Worm (Caenorhabditis elegans) whole organism, L1 larva: ENCODE data around the gene ZK1290.13.

Source experiments
- C16A3.4 ChIP-seq: fragments of 150-350 bp; optimal IDR thresholded peaks from 2 replicates; lab custom pipeline; 2014; ENCODE audit warnings: missing biosample characterization, missing genetic modification characterization
- aly-2 ChIP-seq: fragments of 150-350 bp; optimal IDR thresholded peaks from 2 replicates; lab custom pipeline; 2014; ENCODE audit warnings: missing biosample characterization, missing genetic modification characterization
- blmp-1 ChIP-seq: fragments of 150-350 bp; optimal IDR thresholded peaks from 2 replicates; lab custom pipeline; 2014; ENCODE audit warnings: missing biosample characterization, missing genetic modification characterization
- ceh-90 ChIP-seq: sonication (generic microtip); optimal IDR thresholded peaks from 2 replicates; lab custom pipeline; 2016; ENCODE audit warnings: missing genetic modification characterization, missing compliant biosample characterization
- dsc-1 ChIP-seq: sonication (generic microtip); optimal IDR thresholded peaks from 2 replicates; lab custom pipeline; 2016; ENCODE audit warnings: mild to moderate bottlenecking, missing genetic modification characterization, missing compliant biosample characterization
- efl-1 ChIP-seq, 4 experiments: fragments of 150-350 bp; optimal IDR thresholded peaks in 3 of 4; peaks in 1 of 4; 1 replicate in 1 of 4; 2 replicates in 3 of 4; lab custom pipeline; 2014; ENCODE audit warnings: missing biosample characterization in 2 of 4, missing genetic modification characterization in 2 of 4, missing genetic modification reagents in 2 of 4
- elt-2 ChIP-seq: sonication (generic microtip); optimal IDR thresholded peaks from 2 replicates; lab custom pipeline; 2016; ENCODE audit warnings: missing genetic modification characterization, mild to moderate bottlenecking, inconsistent platforms, missing compliant biosample characterization, missing genetic modification reagents
- elt-3 ChIP-seq, 6 experiments: fragments of 150-350 bp in 1 of 6; sonication (generic microtip); optimal IDR thresholded peaks; 2 replicates each; lab custom pipeline; 2017 to 2018; ENCODE audit warnings: missing biosample characterization in 6 of 6, missing genetic modification characterization in 6 of 6, inconsistent platforms in 1 of 6
- fkh-8 ChIP-seq: sonication (generic microtip); optimal IDR thresholded peaks from 2 replicates; lab custom pipeline; 2016; ENCODE audit warnings: mild to moderate bottlenecking, missing genetic modification characterization, missing compliant biosample characterization
- hlh-17 ChIP-seq: fragments of 200-800 bp; sonication (Bioruptor generic); optimal IDR thresholded peaks from 2 replicates; lab custom pipeline; 2018; ENCODE audit warnings: missing genetic modification characterization, mild to moderate bottlenecking, missing compliant biosample characterization, moderate library complexity, borderline replicate concordance
- hpl-2 ChIP-seq: fragments of 150-350 bp; optimal IDR thresholded peaks from 2 replicates; lab custom pipeline; 2014; ENCODE audit warnings: missing biosample characterization, missing genetic modification reagents, missing genetic modification characterization
- irx-1 ChIP-seq: sonication (generic microtip); optimal IDR thresholded peaks from 2 replicates; lab custom pipeline; 2016; ENCODE audit warnings: missing genetic modification characterization, missing compliant biosample characterization
- lin-13 ChIP-seq: fragments of 150-350 bp; optimal IDR thresholded peaks from 2 replicates; lab custom pipeline; 2014; ENCODE audit warnings: missing biosample characterization, missing genetic modification reagents, missing genetic modification characterization
- lin-14 ChIP-seq: fragments of 200-800 bp; sonication (Bioruptor generic); optimal IDR thresholded peaks from 2 replicates; lab custom pipeline; 2018; ENCODE audit warnings: mild to moderate bottlenecking, missing genetic modification characterization, moderate library complexity, missing compliant biosample characterization
- lin-35 ChIP-seq, 2 experiments: fragments of 150-350 bp; optimal IDR thresholded peaks; 2 replicates each; lab custom pipeline; 2014; ENCODE audit warnings: missing biosample characterization in 2 of 2, missing genetic modification characterization in 2 of 2, missing genetic modification reagents in 2 of 2
- mab-9 ChIP-seq: fragments of 200-800 bp; sonication (Bioruptor generic); IDR thresholded peaks from 2 replicates; pipeline ENCODE4 v1.3.6; 2022; ENCODE audit warnings: missing genetic modification reagents, missing genetic modification characterization, missing compliant biosample characterization
- mdl-1 ChIP-seq, 2 experiments: fragments of 150-350 bp; optimal IDR thresholded peaks; 2 replicates each; lab custom pipeline; 2014 to 2017; ENCODE audit warnings: missing biosample characterization in 2 of 2, missing genetic modification characterization in 2 of 2, inconsistent platforms in 1 of 2
- mep-1 ChIP-seq: fragments of 150-350 bp; optimal IDR thresholded peaks from 2 replicates; lab custom pipeline; 2014; ENCODE audit warnings: missing biosample characterization, missing genetic modification characterization
- nhr-19 ChIP-seq: fragments of 200-800 bp; sonication (Bioruptor generic); conservative IDR thresholded peaks from 2 replicates; pipeline ENCODE4 v1.3.6; 2022; ENCODE audit warnings: missing genetic modification characterization, missing compliant biosample characterization
- nhr-20 ChIP-seq: sonication (generic microtip); optimal IDR thresholded peaks from 2 replicates; lab custom pipeline; 2016; ENCODE audit warnings: mild to moderate bottlenecking, missing genetic modification characterization, missing compliant biosample characterization
- nhr-237 ChIP-seq: fragments of 150-350 bp; optimal IDR thresholded peaks from 2 replicates; lab custom pipeline; 2014; ENCODE audit warnings: missing biosample characterization, missing genetic modification characterization
- nhr-28 ChIP-seq: fragments of 150-350 bp; optimal IDR thresholded peaks from 2 replicates; lab custom pipeline; 2014; ENCODE audit warnings: missing biosample characterization, missing genetic modification characterization
- nhr-47 ChIP-seq: sonication (generic microtip); optimal IDR thresholded peaks from 2 replicates; lab custom pipeline; 2016; ENCODE audit warnings: mild to moderate bottlenecking, missing genetic modification characterization, moderate library complexity, missing compliant biosample characterization
- nhr-71 ChIP-seq: sonication (generic microtip); optimal IDR thresholded peaks from 2 replicates; lab custom pipeline; 2016; ENCODE audit warnings: mild to moderate bottlenecking, missing genetic modification characterization, moderate library complexity, missing compliant biosample characterization
- nhr-84 ChIP-seq: sonication (generic microtip); optimal IDR thresholded peaks from 2 replicates; lab custom pipeline; 2017; ENCODE audit warnings: missing biosample characterization, missing genetic modification characterization
- nhr-85 ChIP-seq: sonication (generic microtip); peaks from one replicate; lab custom pipeline; 2016; ENCODE audit warnings: missing genetic modification characterization, inconsistent platforms, missing compliant biosample characterization
- nhr-90 ChIP-seq: sonication (generic microtip); optimal IDR thresholded peaks from 2 replicates; lab custom pipeline; 2016; ENCODE audit warnings: mild to moderate bottlenecking, missing genetic modification characterization, missing compliant biosample characterization; ENCODE audit not compliant: poor library complexity
- pag-3 ChIP-seq: sonication (generic microtip); optimal IDR thresholded peaks from 2 replicates; lab custom pipeline; 2017; ENCODE audit warnings: missing genetic modification characterization, mild to moderate bottlenecking, missing compliant biosample characterization, antibody characterized with exemption, borderline replicate concordance; ENCODE audit not compliant: insufficient read depth
- pax-3 ChIP-seq: fragments of 200-800 bp; sonication (Bioruptor generic); optimal IDR thresholded peaks from 2 replicates; lab custom pipeline; 2018; ENCODE audit warnings: mild to moderate bottlenecking, missing genetic modification characterization, moderate library complexity, missing compliant biosample characterization
- pqm-1 ChIP-seq: sonication (generic microtip); optimal IDR thresholded peaks from 3 replicates; lab custom pipeline; 2017; ENCODE audit warnings: missing biosample characterization, missing genetic modification characterization
- skn-1 ChIP-seq: fragments of 150-350 bp; optimal IDR thresholded peaks from 2 replicates; lab custom pipeline; 2014; ENCODE audit warnings: missing biosample characterization, missing genetic modification characterization
- snpc-4 ChIP-seq: fragments of 150-350 bp; optimal IDR thresholded peaks from 2 replicates; lab custom pipeline; 2014; ENCODE audit warnings: missing biosample characterization, missing genetic modification characterization
- snu-23 ChIP-seq: sonication (generic microtip); optimal IDR thresholded peaks from 2 replicates; lab custom pipeline; 2016; ENCODE audit warnings: missing genetic modification characterization, missing compliant biosample characterization
- swsn-7 ChIP-seq: sonication (generic microtip); optimal IDR thresholded peaks from 2 replicates; lab custom pipeline; 2016; ENCODE audit warnings: missing genetic modification characterization, missing compliant biosample characterization
- zag-1 ChIP-seq: fragments of 150-350 bp; optimal IDR thresholded peaks from 2 replicates; lab custom pipeline; 2014; ENCODE audit warnings: missing biosample characterization, missing genetic modification characterization

Gene ZK1290.13

DNA sequence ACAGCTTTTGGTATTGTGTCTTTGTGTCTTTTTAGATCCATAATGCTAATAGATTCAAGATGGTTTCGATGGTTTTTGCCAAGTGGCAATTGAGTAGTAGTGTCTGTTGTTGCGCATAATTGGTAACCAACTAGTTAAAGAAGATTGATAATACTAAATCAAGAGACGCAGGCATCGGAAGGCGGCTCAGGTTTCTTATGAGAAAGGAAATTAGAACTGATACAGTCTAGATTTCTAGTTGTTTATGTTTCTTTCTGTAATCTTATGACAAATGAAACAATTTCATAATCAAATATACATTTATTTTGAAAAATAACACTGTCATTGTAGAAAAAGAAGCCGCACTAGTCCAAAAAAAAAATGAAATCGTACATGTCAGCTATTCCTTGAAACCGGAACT, 19.0 kb downstream of the ZK1290.13 start, which contains the start of gene ZK1290.10:
Gene ZK1290.10, minus strand, starts transcription at position 101 of the 400 bp plus-strand sequence.
- TF ChIP-seq nhr-237 (tag; lab: Kevin White, UChicago) (no peak), zag-1 (tag; lab: Kevin White, UChicago) (no peak), nhr-84 (tag; lab: Kevin White, UChicago) (no peak), nhr-28 (tag; lab: Kevin White, UChicago) (no peak), swsn-7 (tag; lab: Kevin White, UChicago) (no peak), pag-3 (tag; lab: Kevin White, UChicago) (no peak), mep-1 (no peak), nhr-47 (no peak), mab-9 (GFP tag; lab: Robert Waterston, UW) (no peak)
- TF ChIP-seq, all 84 proteins: peak for 0

DNA sequence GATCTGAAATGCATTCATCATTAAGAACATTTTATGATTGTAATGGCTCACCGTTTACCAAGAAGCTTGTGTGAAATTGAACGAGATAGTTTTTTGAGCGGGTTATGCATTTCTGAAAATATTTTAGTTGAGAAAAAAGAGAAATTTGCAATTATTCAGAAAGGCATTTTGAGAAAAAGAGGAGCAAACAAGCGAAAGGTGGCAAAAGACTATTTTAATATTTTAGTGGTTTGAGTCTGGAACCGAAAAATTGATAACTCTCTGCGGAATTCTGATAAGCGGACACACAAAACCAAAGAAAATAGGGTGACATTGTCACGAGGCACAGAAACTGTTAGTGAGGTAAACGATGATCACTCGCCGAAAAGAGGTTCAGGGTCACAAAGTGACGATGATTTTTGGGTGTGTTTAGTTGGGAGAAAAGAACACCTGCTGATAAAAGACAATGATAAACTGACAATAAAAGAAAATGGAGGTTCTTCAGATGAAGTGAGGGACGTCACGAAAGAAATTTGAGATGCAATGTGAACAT, 20.0 kb downstream of the ZK1290.13 start:
- peak; percentile 53 for TF ChIP-seq nhr-85 (tag; lab: Kevin White, UChicago)
- peak; percentile 32 for TF ChIP-seq pqm-1 (tag; lab: Kevin White, UChicago)
- peak; percentile 37 for TF ChIP-seq nhr-90 (tag; lab: Kevin White, UChicago)
- no peak for TF ChIP-seq efl-1 (optimal IDR thresholded peaks at IDR 0.05; lab: Kevin White, UChicago)
- TF ChIP-seq efl-1 (GFP tag; optimal IDR thresholded peaks at IDR 0.05 in 1 of 2; lab: Kevin White, UChicago): no peak
- TF ChIP-seq lin-14 (GFP tag; lab: Kevin White, UChicago): peak; percentile 70
- TF ChIP-seq elt-3 (tag; optimal IDR thresholded peaks at IDR 0.05; lab: Kevin White, UChicago): peak in 1 of 6 experiments; percentile 32
- TF ChIP-seq aly-2: no peak
- peak; percentile 94 for TF ChIP-seq elt-2
- TF ChIP-seq blmp-1 (tag; lab: Kevin White, UChicago): peak; percentile 36
- TF ChIP-seq snu-23 (GFP tag; lab: Kevin White, UChicago): peak; percentile 33
- no peak for TF ChIP-seq lin-13
- TF ChIP-seq lin-35 (GFP tag; optimal IDR thresholded peaks at IDR 0.05; lab: Kevin White, UChicago): peak in 1 of 2 experiments; percentile 64
- TF ChIP-seq nhr-71 (tag; lab: Kevin White, UChicago): peak; percentile 45
- TF ChIP-seq pax-3 (tag; lab: Kevin White, UChicago): no peak
- no peak for TF ChIP-seq dsc-1
- TF ChIP-seq fkh-8 (tag; lab: Kevin White, UChicago): no peak
- TF ChIP-seq mep-1: peak; percentile 0
- peak; percentile 27; the same call in 1 of the 2 replicates for TF ChIP-seq nhr-19 (GFP tag; lab: Robert Waterston, UW)
- TF ChIP-seq nhr-20: peak; percentile 58
- peak in 1 of 2 experiments; percentile 39 for TF ChIP-seq mdl-1 (tag; optimal IDR thresholded peaks at IDR 0.05; lab: Kevin White, UChicago)
- TF ChIP-seq skn-1 (tag; lab: Kevin White, UChicago): peak; percentile 2
- TF ChIP-seq snpc-4 (tag; lab: Kevin White, UChicago): no peak

DNA sequence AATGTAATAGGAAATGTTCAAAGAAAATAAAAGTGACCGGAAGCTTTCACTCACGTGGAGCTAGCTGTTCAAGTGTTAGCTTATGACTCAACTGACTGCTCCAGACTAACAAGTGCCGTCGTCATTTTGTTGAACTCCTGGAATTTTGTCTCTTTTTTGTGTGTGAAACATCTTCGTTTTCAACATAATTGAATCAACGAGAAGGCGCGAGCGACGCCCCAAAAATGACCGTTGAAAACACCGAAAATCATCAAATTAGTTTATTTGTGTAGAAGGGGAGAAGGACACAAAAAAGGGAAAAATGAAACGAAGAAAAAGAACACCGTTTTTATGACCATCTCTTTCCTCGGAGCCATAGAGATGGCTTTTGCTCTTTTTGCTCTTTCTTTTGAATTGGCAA, 20.6 kb downstream of the ZK1290.13 start, which contains the start of gene ZK1290.14:
Gene ZK1290.14, minus strand, starts transcription at position 139 of the 400 bp plus-strand sequence.
- TF ChIP-seq nhr-85 (tag; lab: Kevin White, UChicago) (no peak), lin-14 (GFP tag; lab: Kevin White, UChicago) (peak; percentile 0), ceh-90 (tag; lab: Kevin White, UChicago) (no peak)

DNA sequence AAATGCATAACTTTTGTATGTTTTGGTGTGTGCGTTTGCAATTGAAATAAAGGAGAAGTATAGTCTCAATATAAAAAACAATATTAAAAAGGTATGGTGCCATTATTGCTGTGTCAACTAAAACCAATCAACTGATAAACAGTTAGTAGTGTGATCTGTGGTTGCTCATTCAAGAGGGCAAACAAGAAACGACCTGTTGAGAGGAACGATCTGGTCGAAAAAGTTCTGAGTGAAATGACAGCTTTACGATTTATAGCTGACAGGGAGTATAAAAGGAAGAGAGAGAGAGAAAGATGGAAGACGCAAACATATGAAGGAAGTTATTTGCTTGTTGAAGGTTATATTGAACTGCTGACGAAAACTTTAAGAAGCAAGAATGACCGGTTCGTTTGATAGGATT, 23.2 kb downstream of the ZK1290.13 start:
- peak; percentile 10 for TF ChIP-seq lin-14 (GFP tag; lab: Kevin White, UChicago)
- TF ChIP-seq swsn-7 (tag; lab: Kevin White, UChicago): no peak
- TF ChIP-seq pax-3 (tag; lab: Kevin White, UChicago): no peak
- TF ChIP-seq hlh-17: no peak
- no peak for TF ChIP-seq C16A3.4 (tag; lab: Kevin White, UChicago)
- no peak for TF ChIP-seq nhr-84 (tag; lab: Kevin White, UChicago)
- no peak for TF ChIP-seq hpl-2 (GFP tag; lab: Kevin White, UChicago)
- TF ChIP-seq irx-1 (tag; lab: Kevin White, UChicago): no peak
